Fruit fly (Drosophila melanogaster): ENCODE results near the gene klu.

The klu gene

DNA sequence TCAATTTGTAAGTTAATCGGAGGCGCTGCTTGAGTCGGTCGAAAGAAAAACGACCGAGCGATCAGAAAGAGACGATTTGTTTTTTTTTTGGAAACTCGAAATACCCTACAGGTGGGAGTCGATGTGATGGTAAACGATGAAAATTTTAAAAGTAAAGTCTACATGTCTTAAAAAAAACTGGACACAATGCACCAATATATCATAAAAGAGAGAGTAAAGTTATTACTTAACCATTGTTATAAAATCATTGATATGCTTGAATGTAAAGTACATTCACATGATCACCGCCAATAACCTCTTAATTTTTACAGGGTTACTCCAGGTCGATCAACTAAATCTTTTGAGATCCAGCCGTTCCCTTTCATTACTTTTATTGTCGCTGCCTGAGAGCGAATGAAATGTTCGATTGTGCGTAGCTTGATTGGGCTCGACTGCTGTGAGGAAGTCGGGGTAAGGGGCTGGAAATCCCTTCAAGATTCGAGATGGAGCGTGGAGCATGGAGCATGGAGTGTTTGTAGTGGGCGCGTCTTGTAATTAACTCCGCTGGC, 56.8 kb downstream of the klu start (continued):
- TF ChIP-seq fd85E (GFP tag; optimal IDR thresholded peaks at IDR 0.05) (no peak), CG10669 (GFP tag; optimal IDR thresholded peaks at IDR 0.05) (peak; percentile 35), pdm3 (GFP tag; optimal IDR thresholded peaks at IDR 0.05) (peak; percentile 36), CG11902 (GFP tag; optimal IDR thresholded peaks at IDR 0.05) (no peak), CG1621 (tag; optimal IDR thresholded peaks at IDR 0.05) (no peak), Hr4 (GFP tag; optimal IDR thresholded peaks at IDR 0.05) (no peak), CG3032 (tag; optimal IDR thresholded peaks at IDR 0.05) (peak; percentile 38), CG8319 (GFP tag; optimal IDR thresholded peaks at IDR 0.05) (no peak), CG4318 (GFP tag; optimal IDR thresholded peaks at IDR 0.05) (no peak), Hr38 (GFP tag; optimal IDR thresholded peaks at IDR 0.05) (no peak), CG3919 (GFP tag; optimal IDR thresholded peaks at IDR 0.05) (peak; percentile 24)

DNA sequence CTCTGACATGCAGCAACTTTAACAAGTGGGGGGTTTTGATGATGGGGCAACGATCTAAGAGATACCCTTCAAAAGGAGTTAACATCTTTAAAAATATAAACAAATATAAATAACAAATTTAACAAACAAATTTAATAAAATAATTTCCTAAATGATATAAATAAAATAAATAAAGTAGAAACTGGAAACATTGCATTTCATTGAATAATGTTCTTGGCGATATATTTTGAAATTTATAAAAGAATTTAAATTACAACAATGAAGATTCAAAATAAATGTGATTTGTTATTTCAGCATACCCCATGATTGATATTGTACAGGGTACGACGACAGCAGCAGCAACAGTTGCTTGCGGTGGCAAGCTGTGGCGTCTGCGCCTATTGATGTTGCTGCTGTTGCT, 57.9 kb downstream of the klu start:
- TF ChIP-seq dac (GFP tag; optimal IDR thresholded peaks at IDR 0.05), result peak; percentile 32
- TF ChIP-seq Smox (GFP tag; optimal IDR thresholded peaks at IDR 0.05), result no peak
- peak; percentile 50 for TF ChIP-seq Hr4 (GFP tag; optimal IDR thresholded peaks at IDR 0.05)
- TF ChIP-seq Eip75B (GFP tag; optimal IDR thresholded peaks at IDR 0.05), result no peak
- TF ChIP-seq CG11902 (GFP tag; optimal IDR thresholded peaks at IDR 0.05), result no peak
- TF ChIP-seq CG3919 (GFP tag; optimal IDR thresholded peaks at IDR 0.05), result peak; percentile 38
- TF ChIP-seq fd59A (GFP tag; optimal IDR thresholded peaks at IDR 0.05), result peak; percentile 5
- TF ChIP-seq Eip78C (GFP tag), result peak; percentile 85
- peak; percentile 56 for TF ChIP-seq CG6808 (GFP tag; optimal IDR thresholded peaks at IDR 0.05)
- no peak for TF ChIP-seq Hr38 (GFP tag; optimal IDR thresholded peaks at IDR 0.05)
- peak; percentile 66 for TF ChIP-seq Ets96B (tag; optimal IDR thresholded peaks at IDR 0.05)
- no peak for TF ChIP-seq CG11294 (GFP tag; IDR thresholded peaks at IDR 0.05)
- peak; percentile 30 for TF ChIP-seq CG7368 (GFP tag; optimal IDR thresholded peaks at IDR 0.05)
- peak; percentile 12 for TF ChIP-seq pdm3 (GFP tag; optimal IDR thresholded peaks at IDR 0.05)
- no peak for TF ChIP-seq CG11762 (GFP tag; optimal IDR thresholded peaks at IDR 0.05; ENCODE audit: insufficient read depth)
- peak; percentile 89 for TF ChIP-seq CG32006 (GFP tag; optimal IDR thresholded peaks at IDR 0.05)
- peak; percentile 3 for TF ChIP-seq CG16779 (tag; optimal IDR thresholded peaks at IDR 0.05)
- TF ChIP-seq CG1621 (tag; optimal IDR thresholded peaks at IDR 0.05), result no peak
- TF ChIP-seq dsx (GFP tag; optimal IDR thresholded peaks at IDR 0.05; ENCODE audit: poor library complexity, severe bottlenecking), result peak; percentile 79
- TF ChIP-seq net (GFP tag; optimal IDR thresholded peaks at IDR 0.05), result peak; percentile 44
- peak; percentile 55 for TF ChIP-seq esn (GFP tag; optimal IDR thresholded peaks at IDR 0.05)
- no peak for TF ChIP-seq CG9139 (GFP tag; optimal IDR thresholded peaks at IDR 0.05)
- TF ChIP-seq fd85E (GFP tag; optimal IDR thresholded peaks at IDR 0.05), result no peak
- no peak for TF ChIP-seq Hr39 (GFP tag; optimal IDR thresholded peaks at IDR 0.05)
- TF ChIP-seq CG31627 (GFP tag; optimal IDR thresholded peaks at IDR 0.05), result no peak
- peak; percentile 52 for TF ChIP-seq CG8632 (GFP tag; optimal IDR thresholded peaks at IDR 0.05)
- TF ChIP-seq achi (GFP tag; optimal IDR thresholded peaks at IDR 0.05), result peak; percentile 71
- TF ChIP-seq cyc (GFP tag; optimal IDR thresholded peaks at IDR 0.05), result peak; percentile 11
- TF ChIP-seq acj6 (GFP tag; optimal IDR thresholded peaks at IDR 0.05), result peak; percentile 55
- TF ChIP-seq fkh (GFP tag; optimal IDR thresholded peaks at IDR 0.05), result no peak
- peak; percentile 51 for TF ChIP-seq Lpt (GFP tag; optimal IDR thresholded peaks at IDR 0.05)
- no peak for TF ChIP-seq lz (GFP tag; optimal IDR thresholded peaks at IDR 0.05)
- TF ChIP-seq Sox102F (GFP tag; optimal IDR thresholded peaks at IDR 0.05), result no peak
- peak; percentile 31 for TF ChIP-seq CG10669 (GFP tag; optimal IDR thresholded peaks at IDR 0.05)
- TF ChIP-seq CG10631 (GFP tag; optimal IDR thresholded peaks at IDR 0.05), result peak; percentile 62
- TF ChIP-seq salr (GFP tag; optimal IDR thresholded peaks at IDR 0.05), result peak in 1 of 2 experiments; percentile 45
- no peak for TF ChIP-seq CG8319 (GFP tag; optimal IDR thresholded peaks at IDR 0.05)
- peak; percentile 73 for TF ChIP-seq CG3032 (tag; optimal IDR thresholded peaks at IDR 0.05)
- TF ChIP-seq Gug (GFP tag; IDR thresholded peaks at IDR 0.05), result no peak; the same call in 1 of the 2 replicates
- no peak for TF ChIP-seq Blimp-1 (GFP tag; optimal IDR thresholded peaks at IDR 0.05)
- peak; percentile 76 for TF ChIP-seq CG4318 (GFP tag; optimal IDR thresholded peaks at IDR 0.05)
- TF ChIP-seq Sox15 (GFP tag; optimal IDR thresholded peaks at IDR 0.05), result peak; percentile 13
- TF ChIP-seq svp (GFP tag), result peak; percentile 64
- no peak for TF ChIP-seq Eip93F (GFP tag; optimal IDR thresholded peaks at IDR 0.05)
- TF ChIP-seq topi (GFP tag; optimal IDR thresholded peaks at IDR 0.05), result peak; percentile 3
- TF ChIP-seq vri (GFP tag; optimal IDR thresholded peaks at IDR 0.05), result no peak
- TF ChIP-seq Sox14 (GFP tag; optimal IDR thresholded peaks at IDR 0.05), result no peak
- TF ChIP-seq CG6163 (GFP tag; IDR thresholded peaks at IDR 0.05), result 0 out of 3 replicates have a peak, but pooled peaks have one; percentile 40
